Worm (Caenorhabditis elegans) whole organism, early embryonic: ENCODE measurements around the gene dnj-16.

ENCODE experiments used
- B0310.2 ChIP-seq: sonication (generic microtip); optimal IDR thresholded peaks from 2 replicates; lab custom pipeline; 2016; ENCODE audit warnings: mild to moderate bottlenecking, missing genetic modification characterization, missing compliant biosample characterization
- F13C5.2 ChIP-seq: sonication (generic microtip); optimal IDR thresholded peaks from 2 replicates; lab custom pipeline; 2017; ENCODE audit warnings: mild to moderate bottlenecking, missing genetic modification characterization, inconsistent platforms, missing compliant biosample characterization
- aly-1 ChIP-seq: sonication (generic microtip); optimal IDR thresholded peaks from 2 replicates; lab custom pipeline; 2016; ENCODE audit warnings: missing genetic modification characterization, missing compliant biosample characterization
- ama-1 ChIP-seq: fragments of 150-350 bp; optimal IDR thresholded peaks from 2 replicates; lab custom pipeline; 2014
- ceh-13 ChIP-seq: fragments of 200-800 bp; sonication (Bioruptor generic); optimal IDR thresholded peaks from 2 replicates; lab custom pipeline; 2018; ENCODE audit warnings: mild to moderate bottlenecking, missing genetic modification characterization, missing compliant biosample characterization
- ceh-36 ChIP-seq: sonication (generic microtip); optimal IDR thresholded peaks from 2 replicates; lab custom pipeline; 2016; ENCODE audit warnings: missing genetic modification characterization, inconsistent platforms, missing compliant biosample characterization
- ets-7 ChIP-seq: sonication (generic microtip); optimal IDR thresholded peaks from 2 replicates; lab custom pipeline; 2016; ENCODE audit warnings: missing genotype, missing genetic modification characterization, missing compliant biosample characterization
- flt-1 ChIP-seq: fragments of 200-800 bp; sonication (Bioruptor generic); IDR thresholded peaks from 2 replicates; pipeline ENCODE4 v1.3.6; 2022; ENCODE audit warnings: missing genetic modification characterization, missing compliant biosample characterization
- hmbx-1 ChIP-seq: sonication (generic microtip); optimal IDR thresholded peaks from 2 replicates; lab custom pipeline; 2016; ENCODE audit warnings: mild to moderate bottlenecking, missing genetic modification characterization, missing compliant biosample characterization
- hmg-4 ChIP-seq: fragments of 200-800 bp; sonication (Bioruptor generic); optimal IDR thresholded peaks from 2 replicates; lab custom pipeline; 2018; ENCODE audit warnings: mild to moderate bottlenecking, missing genetic modification characterization, missing compliant biosample characterization
- hnd-1 ChIP-seq: sonication (generic microtip); optimal IDR thresholded peaks from 2 replicates; lab custom pipeline; 2016; ENCODE audit warnings: missing genetic modification characterization, missing compliant biosample characterization
- pes-1 ChIP-seq: fragments of 200-800 bp; sonication (Bioruptor generic); IDR thresholded peaks from 2 replicates; pipeline ENCODE4 v1.3.6; 2022; ENCODE audit warnings: missing genetic modification reagents, missing genetic modification characterization, missing compliant biosample characterization
- scrt-1 ChIP-seq: fragments of 200-800 bp; sonication (Bioruptor generic); IDR thresholded peaks from 2 replicates; pipeline ENCODE4 v1.3.6; 2022; ENCODE audit warnings: missing genetic modification characterization, missing compliant biosample characterization
- sea-1 ChIP-seq: fragments of 200-800 bp; sonication (Bioruptor generic); conservative IDR thresholded peaks from 2 replicates; pipeline ENCODE4 v1.3.6; 2022; ENCODE audit warnings: missing genetic modification characterization, missing compliant biosample characterization
- tbx-11 ChIP-seq: fragments of 200-800 bp; sonication (Bioruptor generic); IDR thresholded peaks from 2 replicates; pipeline ENCODE4 v1.3.6; 2022; ENCODE audit warnings: missing genetic modification characterization, missing compliant biosample characterization
- tbx-37 ChIP-seq: fragments of 200-800 bp; sonication (Bioruptor generic); conservative IDR thresholded peaks from 2 replicates; pipeline ENCODE4 v1.3.6; 2022; ENCODE audit warnings: missing genetic modification reagents, missing genetic modification characterization, missing compliant biosample characterization
- tra-4 ChIP-seq: sonication (generic microtip); optimal IDR thresholded peaks from 2 replicates; lab custom pipeline; 2017; ENCODE audit warnings: missing genetic modification characterization, missing compliant biosample characterization

The dnj-16 gene

ce11 chrIII:4193659-4194103, 2.7 kb downstream of the dnj-16 start, which contains the start of gene xbp-1:
TSS of gene xbp-1 (plus strand) at chrIII:4193809.
- TF ChIP-seq ama-1 (lab: Kevin White, UChicago) (peak; percentile 6), ets-7 (tag; lab: Kevin White, UChicago) (no peak), B0310.2 (peak; percentile 62), pes-1 (GFP tag; lab: Robert Waterston, UW) (no peak), hmg-4 (GFP tag; lab: Kevin White, UChicago) (peak; percentile 42), tbx-11 (GFP tag; lab: Robert Waterston, UW) (no peak), aly-1 (tag; lab: Kevin White, UChicago) (peak; percentile 15), sea-1 (GFP tag; lab: Robert Waterston, UW) (0 out of 2 replicates have a peak, but pooled peaks have one; percentile 21), F13C5.2 (tag; lab: Kevin White, UChicago) (peak; percentile 63)

- TF ChIP-seq ets-7 (tag; lab: Kevin White, UChicago) (no peak), scrt-1 (GFP tag; lab: Robert Waterston, UW) (no peak), tra-4 (no peak), ceh-13 (no peak), ceh-36 (tag; lab: Kevin White, UChicago) (no peak), pes-1 (GFP tag; lab: Robert Waterston, UW) (no peak)
These were observed 3.6 kb downstream of the dnj-16 start for ce11 chrIII:4194349-4195110.

ce11 chrIII:4195306-4196008, 4.5 kb downstream of the dnj-16 start:
- TF ChIP-seq tra-4 (no peak), pes-1 (GFP tag; lab: Robert Waterston, UW) (no peak), scrt-1 (GFP tag; lab: Robert Waterston, UW) (no peak), hmbx-1 (tag; lab: Kevin White, UChicago) (no peak), B0310.2 (no peak), sea-1 (GFP tag; lab: Robert Waterston, UW) (0 out of 2 replicates have a peak, but pooled peaks have one; percentile 35), tbx-37 (0 out of 2 replicates have a peak, but pooled peaks have one; percentile 5), aly-1 (tag; lab: Kevin White, UChicago) (no peak), F13C5.2 (tag; lab: Kevin White, UChicago) (no peak)

- TF ChIP-seq hmg-4 (GFP tag; lab: Kevin White, UChicago): peak; percentile 41
- TF ChIP-seq ets-7 (tag; lab: Kevin White, UChicago): no peak
- peak; percentile 59; the same call in 1 of the 2 replicates for TF ChIP-seq tbx-37
- TF ChIP-seq flt-1 (GFP tag; lab: Robert Waterston, UW): no peak
- TF ChIP-seq F13C5.2 (tag; lab: Kevin White, UChicago): no peak
- TF ChIP-seq hnd-1 (tag; lab: Kevin White, UChicago): no peak
- TF ChIP-seq ceh-36 (tag; lab: Kevin White, UChicago): no peak
These were observed 5.5 kb downstream of the dnj-16 start for ce11 chrIII:4196301-4196987.

- no peak for TF ChIP-seq B0310.2
These were observed 6.0 kb downstream of the dnj-16 start, which contains the start of gene asd-1 for ce11 chrIII:4196988-4197384. TSS of gene asd-1 (plus strand) at chrIII:4197285.

- TF ChIP-seq scrt-1 (GFP tag; lab: Robert Waterston, UW) (no peak), tbx-11 (GFP tag; lab: Robert Waterston, UW) (no peak), hmbx-1 (tag; lab: Kevin White, UChicago) (no peak), ceh-36 (tag; lab: Kevin White, UChicago) (no peak), tra-4 (no peak), hnd-1 (tag; lab: Kevin White, UChicago) (no peak), ceh-13 (no peak), sea-1 (GFP tag; lab: Robert Waterston, UW) (no peak), aly-1 (tag; lab: Kevin White, UChicago) (no peak), flt-1 (GFP tag; lab: Robert Waterston, UW) (no peak), B0310.2 (no peak), ets-7 (tag; lab: Kevin White, UChicago) (no peak), F13C5.2 (tag; lab: Kevin White, UChicago) (no peak), hmg-4 (GFP tag; lab: Kevin White, UChicago) (no peak), tbx-37 (no peak)
These were observed 13.1 kb downstream of the dnj-16 start, which contains the start of the genes pelo-1 and R74.7 for ce11 chrIII:4204072-4204471. TSS of gene pelo-1 (minus strand) at chrIII:4204222. TSS of gene R74.7 (plus strand) at chrIII:4204429.

- TF ChIP-seq scrt-1 (GFP tag; lab: Robert Waterston, UW) (no peak), pes-1 (GFP tag; lab: Robert Waterston, UW) (no peak), ceh-13 (no peak), aly-1 (tag; lab: Kevin White, UChicago) (no peak), ama-1 (lab: Kevin White, UChicago) (no peak), B0310.2 (no peak), tbx-11 (GFP tag; lab: Robert Waterston, UW) (no peak), flt-1 (GFP tag; lab: Robert Waterston, UW) (no peak), sea-1 (GFP tag; lab: Robert Waterston, UW) (no peak), tbx-37 (no peak), ceh-36 (tag; lab: Kevin White, UChicago) (no peak), hnd-1 (tag; lab: Kevin White, UChicago) (no peak), hmg-4 (GFP tag; lab: Kevin White, UChicago) (no peak), tra-4 (no peak), F13C5.2 (tag; lab: Kevin White, UChicago) (no peak), ets-7 (tag; lab: Kevin White, UChicago) (no peak), hmbx-1 (tag; lab: Kevin White, UChicago) (no peak)
These were observed 14.0 kb downstream of the dnj-16 start for ce11 chrIII:4204964-4205363.
